Worm (Caenorhabditis elegans) whole organism, L4 larva: ENCODE data around the gene ZK1058.9.

Source experiments
- ama-1 ChIP-seq: fragments of 150-350 bp; optimal IDR thresholded peaks from 2 replicates; lab custom pipeline; 2014; ENCODE audit warnings: inconsistent platforms, mixed read lengths
- daf-12 ChIP-seq: fragments of 150-350 bp; optimal IDR thresholded peaks from 2 replicates; lab custom pipeline; 2014; ENCODE audit warnings: missing biosample characterization, missing genetic modification reagents, missing genetic modification characterization
- gei-8 ChIP-seq: fragments of 200-800 bp; sonication (Bioruptor generic); optimal IDR thresholded peaks from 2 replicates; lab custom pipeline; 2018; ENCODE audit warnings: mild to moderate bottlenecking, missing genetic modification characterization, missing compliant biosample characterization
- lin-15B ChIP-seq: fragments of 150-350 bp; sonication (generic microtip); optimal IDR thresholded peaks from 3 replicates; lab custom pipeline; 2014; ENCODE audit warnings: missing biosample characterization, missing genetic modification characterization
- nhr-237 ChIP-seq: sonication (generic microtip); optimal IDR thresholded peaks from 2 replicates; lab custom pipeline; 2017; ENCODE audit warnings: missing biosample characterization, missing genetic modification characterization
- nhr-25 ChIP-seq: sonication (generic microtip); optimal IDR thresholded peaks from 2 replicates; lab custom pipeline; 2017; ENCODE audit warnings: missing genetic modification characterization, mild to moderate bottlenecking, missing compliant biosample characterization, antibody characterized with exemption, moderate library complexity, borderline replicate concordance; ENCODE audit not compliant: insufficient read depth
- snpc-4 ChIP-seq: fragments of 150-350 bp; optimal IDR thresholded peaks from 2 replicates; lab custom pipeline; 2014; ENCODE audit warnings: missing biosample characterization, missing genetic modification characterization
- spr-1 ChIP-seq: sonication (generic microtip); optimal IDR thresholded peaks from 2 replicates; lab custom pipeline; 2016; ENCODE audit warnings: mild to moderate bottlenecking, missing genetic modification characterization, missing compliant biosample characterization

ce11 chrIII:3964237-3964636 lies 38.2 kb upstream of the ZK1058.9 start, which contains the start of gene R10E9.2:
- TF ChIP-seq ama-1 (lab: Kevin White, UChicago) (no peak), gei-8 (GFP tag; lab: Kevin White, UChicago) (no peak), snpc-4 (tag; lab: Kevin White, UChicago) (no peak), spr-1 (tag; lab: Kevin White, UChicago) (no peak), nhr-237 (tag; lab: Kevin White, UChicago) (no peak), nhr-25 (tag; lab: Kevin White, UChicago) (no peak), lin-15B (no peak), daf-12 (tag; lab: Kevin White, UChicago) (no peak)
